Worm (Caenorhabditis elegans): ENCODE results near the gene cah-2.

ce11 chrII:7530944-7531343 is 48.0 kb upstream of the cah-2 start, which contains the start of gene wrt-1:
- TF ChIP-seq aly-2 (tag; optimal IDR thresholded peaks at IDR 0.05) (no peak), lin-14 (GFP tag; optimal IDR thresholded peaks at IDR 0.05) (no peak), mab-9 (GFP tag; IDR thresholded peaks at IDR 0.05) (no peak), ztf-11 (tag; optimal IDR thresholded peaks at IDR 0.05) (no peak)

Data from whole organism, L1 larva.